Fruit fly (Drosophila melanogaster) whole organism, adult: ENCODE results near the gene dsx-c73A.

Experiments
- CG14711 ChIP-seq: fragments of 200-800 bp; sonication (Bioruptor generic); optimal IDR thresholded peaks from 2 replicates; lab custom pipeline; 2018; ENCODE audit warnings: missing biosample characterization, mild to moderate bottlenecking, missing genetic modification characterization, moderate library complexity
- CG5204 ChIP-seq: fragments of 200-800 bp; sonication (Bioruptor generic); optimal IDR thresholded peaks from 2 replicates; lab custom pipeline; 2016; ENCODE audit warnings: missing biosample characterization, missing genetic modification characterization
- Mnt ChIP-seq: fragments of 200-800 bp; sonication (Bioruptor generic); optimal IDR thresholded peaks from 2 replicates; lab custom pipeline; 2016; ENCODE audit warnings: missing biosample characterization, mild to moderate bottlenecking, missing genetic modification characterization
- cnc ChIP-seq, 2 experiments: fragments of >200 bp; optimal IDR thresholded peaks; 2 replicates each; lab custom pipeline; 2017
- ovo ChIP-seq: fragments of 200-800 bp; sonication (Bioruptor generic); optimal IDR thresholded peaks from 2 replicates; lab custom pipeline; 2016; ENCODE audit warnings: missing biosample characterization, missing genetic modification characterization
- pad ChIP-seq: fragments of 200-800 bp; sonication (Bioruptor generic); optimal IDR thresholded peaks from 3 replicates; lab custom pipeline; 2017; ENCODE audit warnings: missing biosample characterization, missing genetic modification characterization, mild to moderate bottlenecking, moderate library complexity, missing genetic modification reagents
- tj ChIP-seq: fragments of 200-800 bp; sonication (Bioruptor generic); optimal IDR thresholded peaks from 3 replicates; lab custom pipeline; 2017; ENCODE audit warnings: missing biosample characterization, mild to moderate bottlenecking, missing genetic modification characterization, moderate library complexity

dm6 chr3L:16489822-16490582, 38.2 kb upstream of the dsx-c73A start:
- TF ChIP-seq Mnt (GFP tag; lab: Kevin White, UChicago) (no peak), pad (no peak), ovo (GFP tag; lab: Kevin White, UChicago) (no peak), CG14711 (tag; lab: Kevin White, UChicago) (no peak), CG5204 (GFP tag; lab: Kevin White, UChicago) (no peak), cnc (optimal IDR thresholded peaks at IDR 0.05; lab: Kevin White, UChicago) (no peak), tj (GFP tag; lab: Kevin White, UChicago) (no peak)
